Worm (Caenorhabditis elegans): Measurements from ENCODE around the gene fbxa-80.

- TF ChIP-seq ceh-100 (GFP tag; IDR thresholded peaks at IDR 0.05) (no peak), nfya-1 (tag; optimal IDR thresholded peaks at IDR 0.05; ENCODE audit: borderline replicate concordance, insufficient read depth) (no peak), gei-17 (GFP tag; optimal IDR thresholded peaks at IDR 0.05) (no peak), madf-8 (GFP tag; conservative IDR thresholded peaks at IDR 0.05) (no peak), lag-1 (GFP tag; IDR thresholded peaks at IDR 0.05) (no peak), nhr-27 (tag; optimal IDR thresholded peaks at IDR 0.05) (no peak), Y56A3A.18 (GFP tag; IDR thresholded peaks at IDR 0.05) (no peak), ceh-91 (GFP tag; IDR thresholded peaks at IDR 0.05) (no peak), madf-6 (GFP tag; IDR thresholded peaks at IDR 0.05) (no peak)
Measured at ce11 chrIII:1349313-1349712, 34.3 kb upstream of the fbxa-80 start, which contains the start of gene fbxa-25.
